Fruit fly (Drosophila melanogaster) whole organism, prepupa: ENCODE measurements around the gene CG7650.

Source experiments
- Blimp-1 ChIP-seq: fragments of 200-800 bp; sonication (Bioruptor generic); optimal IDR thresholded peaks from 3 replicates; lab custom pipeline; 2017; ENCODE audit warnings: missing biosample characterization, missing genetic modification characterization, mild to moderate bottlenecking, moderate library complexity, missing genetic modification reagents
- CG10631 ChIP-seq: fragments of 200-800 bp; sonication (Bioruptor generic); optimal IDR thresholded peaks from 2 replicates; lab custom pipeline; 2016; ENCODE audit warnings: missing biosample characterization, missing genetic modification characterization
- CG10669 ChIP-seq: fragments of 200-800 bp; sonication (Bioruptor generic); optimal IDR thresholded peaks from 3 replicates; lab custom pipeline; 2018; ENCODE audit warnings: missing biosample characterization, mild to moderate bottlenecking, missing genetic modification characterization, moderate library complexity
- CG11294 ChIP-seq: fragments of 200-800 bp; sonication (Bioruptor generic); IDR thresholded peaks from 2 replicates; pipeline ENCODE4 v1.3.6; 2022; ENCODE audit warnings: missing biosample characterization, missing genetic modification characterization
- CG11762 ChIP-seq: fragments of 200-800 bp; sonication (Bioruptor generic); optimal IDR thresholded peaks from 3 replicates; lab custom pipeline; 2016; ENCODE audit warnings: missing biosample characterization, missing genetic modification characterization; ENCODE audit not compliant: insufficient read depth
- CG1621 ChIP-seq: fragments of 200-800 bp; sonication (Bioruptor generic); optimal IDR thresholded peaks from 3 replicates; lab custom pipeline; 2018; ENCODE audit warnings: missing biosample characterization, mild to moderate bottlenecking, missing genetic modification characterization
- CG16779 ChIP-seq: fragments of 200-800 bp; sonication (Bioruptor generic); optimal IDR thresholded peaks from 3 replicates; lab custom pipeline; 2017; ENCODE audit warnings: missing biosample characterization, mild to moderate bottlenecking, missing genetic modification characterization
- CG3032 ChIP-seq: fragments of 200-800 bp; optimal IDR thresholded peaks from 2 replicates; lab custom pipeline; 2019; ENCODE audit warnings: missing biosample characterization, mild to moderate bottlenecking, missing genetic modification characterization, moderate library complexity
- CG31627 ChIP-seq: fragments of 200-800 bp; sonication (Bioruptor generic); optimal IDR thresholded peaks from 3 replicates; lab custom pipeline; 2016; ENCODE audit warnings: missing biosample characterization, missing genetic modification characterization
- CG32006 ChIP-seq: fragments of 200-800 bp; sonication (Bioruptor generic); optimal IDR thresholded peaks from 3 replicates; lab custom pipeline; 2017; ENCODE audit warnings: missing biosample characterization, mild to moderate bottlenecking, missing genetic modification characterization
- CG34406 ChIP-seq: fragments of 200-800 bp; sonication (Bioruptor generic); optimal IDR thresholded peaks from 3 replicates; lab custom pipeline; 2016; ENCODE audit warnings: missing biosample characterization, missing genetic modification characterization
- CG4318 ChIP-seq: fragments of 200-800 bp; sonication (Bioruptor generic); optimal IDR thresholded peaks from 3 replicates; lab custom pipeline; 2017; ENCODE audit warnings: missing biosample characterization, mild to moderate bottlenecking, missing genetic modification characterization
- CG6163 ChIP-seq: fragments of 200-800 bp; sonication (Bioruptor generic); IDR thresholded peaks from 3 replicates; pipeline ENCODE4 v1.3.6; 2022; ENCODE audit warnings: missing biosample characterization, missing genetic modification characterization
- CG6276 ChIP-seq: fragments of 200-800 bp; sonication (Bioruptor generic); optimal IDR thresholded peaks from 2 replicates; lab custom pipeline; 2017; ENCODE audit warnings: missing biosample characterization, mild to moderate bottlenecking, missing genetic modification characterization
- CG6792 ChIP-seq: fragments of 200-800 bp; sonication (Bioruptor generic); optimal IDR thresholded peaks from 3 replicates; lab custom pipeline; 2016; ENCODE audit warnings: missing biosample characterization, missing genetic modification characterization
- CG6808 ChIP-seq: fragments of 200-800 bp; sonication (Bioruptor generic); optimal IDR thresholded peaks from 3 replicates; lab custom pipeline; 2017; ENCODE audit warnings: missing biosample characterization, missing genetic modification characterization, mild to moderate bottlenecking, moderate library complexity, missing genetic modification reagents
- CG7368 ChIP-seq: fragments of 200-800 bp; sonication (Bioruptor generic); optimal IDR thresholded peaks from 3 replicates; lab custom pipeline; 2016; ENCODE audit warnings: missing biosample characterization, missing genetic modification characterization
- CG8119 ChIP-seq: fragments of 200-800 bp; sonication (Bioruptor generic); IDR thresholded peaks from 3 replicates; pipeline ENCODE4 v1.3.6; 2022; ENCODE audit warnings: missing biosample characterization, missing genetic modification characterization
- CG8319 ChIP-seq: fragments of 200-800 bp; sonication (Bioruptor generic); optimal IDR thresholded peaks from 3 replicates; lab custom pipeline; 2016; ENCODE audit warnings: missing biosample characterization, missing genetic modification characterization
- CG8632 ChIP-seq: fragments of 200-800 bp; sonication (Bioruptor generic); optimal IDR thresholded peaks from 3 replicates; lab custom pipeline; 2016; ENCODE audit warnings: missing biosample characterization, missing genetic modification characterization
- Eip75B ChIP-seq: fragments of 200-800 bp; sonication (Bioruptor generic); optimal IDR thresholded peaks from 3 replicates; lab custom pipeline; 2016; ENCODE audit warnings: missing biosample characterization, missing genetic modification characterization
- Eip78C ChIP-seq: fragments of 200-800 bp; sonication (Bioruptor generic); peaks from one replicate; lab custom pipeline; 2016; ENCODE audit warnings: missing biosample characterization, missing genetic modification characterization
- Eip93F ChIP-seq: fragments of 200-800 bp; sonication (Bioruptor generic); optimal IDR thresholded peaks from 2 replicates; lab custom pipeline; 2016; ENCODE audit warnings: missing biosample characterization, mild to moderate bottlenecking, missing genetic modification characterization
- Ets21C ChIP-seq: fragments of 200-800 bp; sonication (Bioruptor generic); optimal IDR thresholded peaks from 3 replicates; lab custom pipeline; 2016; ENCODE audit warnings: missing biosample characterization, missing genetic modification characterization
- Gug ChIP-seq: fragments of 200-800 bp; sonication (Bioruptor generic); IDR thresholded peaks from 2 replicates; pipeline ENCODE4 v1.3.6; 2022; ENCODE audit warnings: missing biosample characterization, missing genetic modification characterization
- Hr38 ChIP-seq: sonication (Bioruptor generic); optimal IDR thresholded peaks from 2 replicates; lab custom pipeline; 2016; ENCODE audit warnings: missing biosample characterization, missing genetic modification characterization
- Hr4 ChIP-seq: fragments of 200-800 bp; sonication (Bioruptor generic); optimal IDR thresholded peaks from 3 replicates; lab custom pipeline; 2016; ENCODE audit warnings: missing biosample characterization, missing genetic modification characterization
- Lpt ChIP-seq: fragments of 200-800 bp; sonication (Bioruptor generic); optimal IDR thresholded peaks from 3 replicates; lab custom pipeline; 2016; ENCODE audit warnings: missing biosample characterization, missing genetic modification characterization
- Met ChIP-seq: fragments of 200-800 bp; sonication (Bioruptor generic); optimal IDR thresholded peaks from 3 replicates; lab custom pipeline; 2016; ENCODE audit warnings: missing biosample characterization, missing genetic modification characterization
- OdsH ChIP-seq: fragments of 200-800 bp; sonication (Bioruptor generic); optimal IDR thresholded peaks from 3 replicates; lab custom pipeline; 2016; ENCODE audit warnings: missing biosample characterization, missing genetic modification characterization
- Smox ChIP-seq: fragments of 200-800 bp; sonication (Bioruptor generic); optimal IDR thresholded peaks from 3 replicates; lab custom pipeline; 2016; ENCODE audit warnings: missing biosample characterization, missing genetic modification characterization
- Sox102F ChIP-seq: fragments of 200-800 bp; sonication (Bioruptor generic); optimal IDR thresholded peaks from 2 replicates; lab custom pipeline; 2016; ENCODE audit warnings: missing biosample characterization, mild to moderate bottlenecking, missing genetic modification characterization
- Sox14 ChIP-seq: fragments of 200-800 bp; sonication (Bioruptor generic); optimal IDR thresholded peaks from 3 replicates; lab custom pipeline; 2016; ENCODE audit warnings: missing biosample characterization, missing genetic modification characterization
- Sox15 ChIP-seq: fragments of 200-800 bp; sonication (Bioruptor generic); optimal IDR thresholded peaks from 3 replicates; lab custom pipeline; 2016; ENCODE audit warnings: missing biosample characterization, missing genetic modification characterization
- achi ChIP-seq: fragments of 200-800 bp; sonication (Bioruptor generic); optimal IDR thresholded peaks from 3 replicates; lab custom pipeline; 2016; ENCODE audit warnings: missing biosample characterization, missing genetic modification characterization
- acj6 ChIP-seq: fragments of 200-800 bp; sonication (Bioruptor generic); optimal IDR thresholded peaks from 3 replicates; lab custom pipeline; 2016; ENCODE audit warnings: missing biosample characterization, missing genetic modification characterization
- cyc ChIP-seq: fragments of 200-800 bp; sonication (Bioruptor generic); optimal IDR thresholded peaks from 3 replicates; lab custom pipeline; 2016; ENCODE audit warnings: missing biosample characterization, missing genetic modification characterization
- dac ChIP-seq: fragments of 200-800 bp; sonication (Bioruptor generic); optimal IDR thresholded peaks from 2 replicates; lab custom pipeline; 2017; ENCODE audit warnings: missing biosample characterization, mild to moderate bottlenecking, missing genetic modification characterization
- dsx ChIP-seq: fragments of 200-800 bp; optimal IDR thresholded peaks from 3 replicates; lab custom pipeline; 2019; ENCODE audit warnings: missing biosample characterization, mild to moderate bottlenecking, missing genetic modification characterization, moderate library complexity; ENCODE audit not compliant: poor library complexity, severe bottlenecking
- eg ChIP-seq: fragments of 200-800 bp; sonication (Bioruptor generic); IDR thresholded peaks from 3 replicates; pipeline ENCODE4 v1.3.6; 2022; ENCODE audit warnings: missing biosample characterization, missing genetic modification characterization
- esn ChIP-seq: fragments of 200-800 bp; sonication (Bioruptor generic); optimal IDR thresholded peaks from 2 replicates; lab custom pipeline; 2016; ENCODE audit warnings: missing biosample characterization, mild to moderate bottlenecking, missing genetic modification characterization, moderate library complexity
- fd85E ChIP-seq: fragments of 200-800 bp; sonication (Bioruptor generic); optimal IDR thresholded peaks from 3 replicates; lab custom pipeline; 2016; ENCODE audit warnings: missing biosample characterization, missing genetic modification characterization
- lz ChIP-seq: fragments of 200-800 bp; sonication (Bioruptor generic); optimal IDR thresholded peaks from 3 replicates; lab custom pipeline; 2016; ENCODE audit warnings: missing biosample characterization, missing genetic modification characterization
- net ChIP-seq: fragments of 200-800 bp; sonication (Bioruptor generic); optimal IDR thresholded peaks from 3 replicates; lab custom pipeline; 2016; ENCODE audit warnings: missing biosample characterization, missing genetic modification characterization
- pdm3 ChIP-seq: fragments of 200-800 bp; sonication (Bioruptor generic); optimal IDR thresholded peaks from 3 replicates; lab custom pipeline; 2016; ENCODE audit warnings: missing biosample characterization, missing genetic modification characterization
- ss ChIP-seq, 2 experiments: fragments of 200-800 bp; sonication (Bioruptor generic); optimal IDR thresholded peaks; 2 replicates in 1 of 2; 3 replicates in 1 of 2; lab custom pipeline; 2017 to 2018; ENCODE audit warnings: mild to moderate bottlenecking in 2 of 2, missing biosample characterization in 2 of 2, missing genetic modification characterization in 2 of 2, moderate library complexity in 1 of 2
- svp ChIP-seq: fragments of 200-800 bp; sonication (Bioruptor generic); peaks from one replicate; lab custom pipeline; 2016; ENCODE audit warnings: missing biosample characterization, missing genetic modification characterization
- topi ChIP-seq: fragments of 200-800 bp; sonication (Bioruptor generic); optimal IDR thresholded peaks from 3 replicates; lab custom pipeline; 2016; ENCODE audit warnings: missing biosample characterization, missing genetic modification characterization
- vri ChIP-seq: fragments of 200-800 bp; sonication (Bioruptor generic); optimal IDR thresholded peaks from 3 replicates; lab custom pipeline; 2016; ENCODE audit warnings: missing biosample characterization, mild to moderate bottlenecking, missing genetic modification characterization

Gene CG7650

dm6 chr3L:15624097-15624496 lies 13.9 kb upstream of the CG7650 start:
- TF ChIP-seq CG8119 (no peak), svp (GFP tag; lab: Kevin White, UChicago) (peak; percentile 13)

dm6 chr3L:15619626-15620247 lies 9.6 kb upstream of the CG7650 start, which contains the start of gene Phs:
Phs (plus strand) TSS chr3L:15619901.
- TF ChIP-seq Sox14 (GFP tag; lab: Kevin White, UChicago), result peak; percentile 86
- TF ChIP-seq Blimp-1 (GFP tag; lab: Kevin White, UChicago), result peak; percentile 50
- TF ChIP-seq vri (GFP tag; lab: Kevin White, UChicago), result peak; percentile 81
- TF ChIP-seq net (GFP tag; lab: Kevin White, UChicago), result peak; percentile 66
- TF ChIP-seq CG6792 (GFP tag; lab: Kevin White, UChicago), result peak; percentile 66
- TF ChIP-seq CG6276 (GFP tag; lab: Kevin White, UChicago), result no peak
- TF ChIP-seq Gug, result peak; percentile 33; the same call in 1 of the 2 replicates
- peak; percentile 41 for TF ChIP-seq CG6808 (GFP tag; lab: Kevin White, UChicago)
- TF ChIP-seq pdm3 (GFP tag; lab: Kevin White, UChicago), result peak; percentile 74
- no peak for TF ChIP-seq Hr38
- peak; percentile 58 for TF ChIP-seq Smox (GFP tag; lab: Kevin White, UChicago)
- TF ChIP-seq Ets21C (GFP tag; lab: Kevin White, UChicago), result peak; percentile 63
- peak; percentile 70 for TF ChIP-seq CG6163 (GFP tag; lab: Robert Waterston, UW)
- TF ChIP-seq Eip93F, result no peak
- peak; percentile 85 for TF ChIP-seq Eip78C (GFP tag; lab: Kevin White, UChicago)
- peak; percentile 0 for TF ChIP-seq CG34406 (GFP tag; lab: Kevin White, UChicago)
- peak; percentile 77 for TF ChIP-seq Met (GFP tag; lab: Kevin White, UChicago)
- TF ChIP-seq achi (GFP tag; lab: Kevin White, UChicago), result peak; percentile 68
- TF ChIP-seq eg (GFP tag; lab: Robert Waterston, UW), result peak; percentile 69
- TF ChIP-seq dac (GFP tag; lab: Kevin White, UChicago), result peak; percentile 41
- TF ChIP-seq CG10669 (GFP tag; lab: Kevin White, UChicago), result peak; percentile 65
- no peak for TF ChIP-seq Lpt
- peak; percentile 29 for TF ChIP-seq CG16779 (tag; lab: Kevin White, UChicago)
- peak; percentile 15 for TF ChIP-seq CG8632 (GFP tag; lab: Kevin White, UChicago)
- TF ChIP-seq esn (GFP tag; lab: Kevin White, UChicago), result peak; percentile 82
- peak; percentile 65 for TF ChIP-seq fd85E (GFP tag; lab: Kevin White, UChicago)
- TF ChIP-seq CG32006 (GFP tag; lab: Kevin White, UChicago), result peak; percentile 59
- peak; percentile 69 for TF ChIP-seq CG7368 (GFP tag; lab: Kevin White, UChicago)
- TF ChIP-seq CG1621 (tag; lab: Kevin White, UChicago), result peak; percentile 31
- peak; percentile 61 for TF ChIP-seq acj6 (GFP tag; lab: Kevin White, UChicago)
- peak; percentile 70 for TF ChIP-seq Eip75B (GFP tag; lab: Kevin White, UChicago)
- TF ChIP-seq CG4318 (GFP tag; lab: Kevin White, UChicago), result no peak
- TF ChIP-seq svp (GFP tag; lab: Kevin White, UChicago), result peak; percentile 85
- TF ChIP-seq CG8119, result no peak
- TF ChIP-seq Hr4 (GFP tag; lab: Kevin White, UChicago), result peak; percentile 28
- TF ChIP-seq CG11294 (GFP tag; lab: Robert Waterston, UW), result peak; percentile 32; the same call in 1 of the 2 replicates
- peak; percentile 51 for TF ChIP-seq Sox15 (GFP tag; lab: Kevin White, UChicago)
- peak; percentile 59 for TF ChIP-seq CG8319
- TF ChIP-seq ss (GFP tag; optimal IDR thresholded peaks at IDR 0.05; lab: Kevin White, UChicago), result peak; percentile 34 to 64
- TF ChIP-seq CG11762, result no peak
- peak; percentile 42 for TF ChIP-seq CG3032 (tag; lab: Kevin White, UChicago)
- peak; percentile 72 for TF ChIP-seq OdsH (GFP tag; lab: Kevin White, UChicago)
- TF ChIP-seq CG31627 (GFP tag; lab: Kevin White, UChicago), result peak; percentile 88
- TF ChIP-seq cyc (GFP tag; lab: Kevin White, UChicago), result peak; percentile 87
- peak; percentile 71 for TF ChIP-seq Sox102F (GFP tag; lab: Kevin White, UChicago)
- peak; percentile 85 for TF ChIP-seq topi
- peak; percentile 72 for TF ChIP-seq dsx (GFP tag; lab: Kevin White, UChicago)
- TF ChIP-seq CG10631 (GFP tag; lab: Kevin White, UChicago), result peak; percentile 67
- TF ChIP-seq lz (GFP tag; lab: Kevin White, UChicago), result peak; percentile 86
